Fruit fly (Drosophila melanogaster) whole organism, wandering third instar larva: ENCODE data around the gene CHES-1-like.

Experiments used
- CG9705 ChIP-seq: fragments of 200-800 bp; sonication (Bioruptor generic); optimal IDR thresholded peaks from 2 replicates; lab custom pipeline; 2018; ENCODE audit warnings: missing biosample characterization, mild to moderate bottlenecking, missing genetic modification characterization
- CrebA ChIP-seq: fragments of 200-800 bp; sonication (Bioruptor generic); optimal IDR thresholded peaks from 2 replicates; lab custom pipeline; 2016; ENCODE audit warnings: missing biosample characterization, mild to moderate bottlenecking, missing genetic modification characterization, borderline replicate concordance
- N ChIP-seq: fragments of >200 bp; optimal IDR thresholded peaks from 2 replicates; lab custom pipeline; 2018; ENCODE audit warnings: missing biosample characterization, missing external identifiers, missing genetic modification characterization
- brk ChIP-seq: fragments of 200-800 bp; sonication (Bioruptor generic); optimal IDR thresholded peaks from 2 replicates; lab custom pipeline; 2016; ENCODE audit warnings: missing biosample characterization, mild to moderate bottlenecking, missing genetic modification characterization
- lola ChIP-seq: fragments of >200 bp; optimal IDR thresholded peaks from 2 replicates; lab custom pipeline; 2017; ENCODE audit warnings: missing biosample characterization, missing genetic modification characterization
- psq ChIP-seq: fragments of 200-800 bp; sonication (Bioruptor generic); optimal IDR thresholded peaks from 3 replicates; lab custom pipeline; 2017; ENCODE audit warnings: missing biosample characterization, mild to moderate bottlenecking, missing genetic modification characterization, moderate library complexity
- sv ChIP-seq: fragments of 200-800 bp; sonication (Bioruptor generic); optimal IDR thresholded peaks from 3 replicates; lab custom pipeline; 2016; ENCODE audit warnings: missing biosample characterization, missing genetic modification characterization

dm6 chrX:7702160-7702907 is 6.9 kb downstream of the CHES-1-like start:
- TF ChIP-seq CG9705 (no peak), lola (GFP tag; lab: Kevin White, UChicago) (no peak), N (GFP tag; lab: Kevin White, UChicago) (no peak), psq (GFP tag; lab: Kevin White, UChicago) (no peak), sv (GFP tag; lab: Kevin White, UChicago) (no peak), brk (GFP tag; lab: Kevin White, UChicago) (no peak), CrebA (GFP tag; lab: Kevin White, UChicago) (no peak)
